In genomic region chrII:8259674-8260073, ce11 we compare ENCODE assay signal across 5 worm cellular contexts.
TF ChIP-seq lines count a peak whose summit lies in the region.

No protein-coding gene starts in this region.

TF ChIP-seq in whole organism, L1 larva, 84 proteins besides CTCF, POLR2A, EP300 and RAD21:
- TF ChIP-seq snu-23 (GFP tag; optimal IDR thresholded peaks at IDR 0.05; lab: Kevin White, UChicago) (peak; percentile 43), nhr-20 (tag; optimal IDR thresholded peaks at IDR 0.05; lab: Kevin White, UChicago) (peak; percentile 41), nhr-71 (tag; optimal IDR thresholded peaks at IDR 0.05; lab: Kevin White, UChicago) (peak; percentile 51), blmp-1 (tag; optimal IDR thresholded peaks at IDR 0.05; lab: Kevin White, UChicago) (peak; percentile 36), elt-3 (tag; optimal IDR thresholded peaks at IDR 0.05; lab: Kevin White, UChicago) (peak in 1 of 6 experiments; percentile 31), unc-130 (tag; optimal IDR thresholded peaks at IDR 0.05; lab: Kevin White, UChicago) (peak; percentile 20), lin-14 (GFP tag; optimal IDR thresholded peaks at IDR 0.05; lab: Kevin White, UChicago) (peak; percentile 54), lin-35 (GFP tag; optimal IDR thresholded peaks at IDR 0.05; lab: Kevin White, UChicago) (peak in 1 of 2 experiments; percentile 36), nhr-28 (tag; optimal IDR thresholded peaks at IDR 0.05; lab: Kevin White, UChicago) (no peak), lin-13 (GFP tag; optimal IDR thresholded peaks at IDR 0.05; lab: Kevin White, UChicago) (no peak), efl-1 (optimal IDR thresholded peaks at IDR 0.05; lab: Kevin White, UChicago) (no peak), efl-1 (GFP tag; optimal IDR thresholded peaks at IDR 0.05 in 1 of 2; lab: Kevin White, UChicago) (peak in 1 of 2 experiments; percentile 16), sptf-1 (tag; optimal IDR thresholded peaks at IDR 0.05; lab: Kevin White, UChicago) (no peak), nhr-85 (tag; lab: Kevin White, UChicago) (peak; percentile 94)

TF ChIP-seq in whole organism, L2 larva, 48 proteins besides CTCF, POLR2A, EP300 and RAD21:
- TF ChIP-seq sma-3 (GFP tag; optimal IDR thresholded peaks at IDR 0.05; lab: Kevin White, UChicago), result peak; percentile 88
- TF ChIP-seq egl-27 (tag; optimal IDR thresholded peaks at IDR 0.05; lab: Kevin White, UChicago), result no peak
- TF ChIP-seq sma-9 (GFP tag; optimal IDR thresholded peaks at IDR 0.05; lab: Kevin White, UChicago), result peak; percentile 66
- TF ChIP-seq sma-9 (tag; optimal IDR thresholded peaks at IDR 0.05; lab: Kevin White, UChicago), result no peak
- peak; percentile 23 for TF ChIP-seq crh-2 (tag; optimal IDR thresholded peaks at IDR 0.05; lab: Kevin White, UChicago)
- no peak for TF ChIP-seq unc-62 (GFP tag; optimal IDR thresholded peaks at IDR 0.05; lab: Kevin White, UChicago)
- TF ChIP-seq peb-1 (tag; optimal IDR thresholded peaks at IDR 0.05; lab: Kevin White, UChicago), result no peak
- no peak for TF ChIP-seq snpc-4 (tag; optimal IDR thresholded peaks at IDR 0.05; lab: Kevin White, UChicago)
- TF ChIP-seq nhr-129 (tag; optimal IDR thresholded peaks at IDR 0.05; lab: Kevin White, UChicago), result peak; percentile 12
- TF ChIP-seq lin-39 (tag; optimal IDR thresholded peaks at IDR 0.05; lab: Kevin White, UChicago), result no peak
- no peak for TF ChIP-seq C34F6.9 (tag; optimal IDR thresholded peaks at IDR 0.05; lab: Kevin White, UChicago)

TF ChIP-seq in whole organism, L3 larva, 47 proteins besides CTCF, POLR2A, EP300 and RAD21:
- TF ChIP-seq skn-1 (tag; optimal IDR thresholded peaks at IDR 0.05; lab: Kevin White, UChicago) (no peak), nhr-25 (tag; optimal IDR thresholded peaks at IDR 0.05; lab: Kevin White, UChicago) (peak; percentile 26), nhr-23 (tag; optimal IDR thresholded peaks at IDR 0.05; lab: Kevin White, UChicago) (peak; percentile 33)
TF ChIP-seq in whole organism, L3 larva: peak in this region for 2.

TF ChIP-seq in whole organism, L4 larva, 104 proteins besides CTCF, POLR2A, EP300 and RAD21:
- TF ChIP-seq mxl-3 (GFP tag; optimal IDR thresholded peaks at IDR 0.05; lab: Kevin White, UChicago), result peak; percentile 27
- TF ChIP-seq dmd-6 (GFP tag; IDR thresholded peaks at IDR 0.05; lab: Robert Waterston, UW), result peak; percentile 48
- TF ChIP-seq dmd-8 (GFP tag; IDR thresholded peaks at IDR 0.05; lab: Robert Waterston, UW), result no peak
- peak; percentile 50 for TF ChIP-seq hlh-11 (tag; optimal IDR thresholded peaks at IDR 0.05; lab: Kevin White, UChicago)
- 0 out of 2 replicates have a peak, but pooled peaks have one; percentile 15 for TF ChIP-seq tra-1 (GFP tag; IDR thresholded peaks at IDR 0.05; lab: Robert Waterston, UW)
- TF ChIP-seq nhr-25 (tag; optimal IDR thresholded peaks at IDR 0.05; lab: Kevin White, UChicago; ENCODE audit: borderline replicate concordance, insufficient read depth), result peak; percentile 2
- TF ChIP-seq hlh-30 (tag; optimal IDR thresholded peaks at IDR 0.05; lab: Kevin White, UChicago; ENCODE audit: insufficient read depth), result peak; percentile 70
- peak; percentile 12 for TF ChIP-seq nhr-28 (tag; optimal IDR thresholded peaks at IDR 0.05; lab: Kevin White, UChicago)
- TF ChIP-seq attf-4 (tag; optimal IDR thresholded peaks at IDR 0.05; lab: Kevin White, UChicago), result no peak
- peak in 1 of 2 experiments; percentile 7 for TF ChIP-seq unc-62 (GFP tag; optimal IDR thresholded peaks at IDR 0.05 in 1 of 2; lab: Kevin White, UChicago)
- no peak for TF ChIP-seq unc-62 (tag; optimal IDR thresholded peaks at IDR 0.05; lab: Kevin White, UChicago)

TF ChIP-seq in whole organism, young adult, 124 proteins besides CTCF, POLR2A, EP300 and RAD21:
- TF ChIP-seq pbrm-1 (GFP tag; IDR thresholded peaks at IDR 0.05; lab: Robert Waterston, UW) (no peak), C06A6.2 (GFP tag; conservative IDR thresholded peaks at IDR 0.05; lab: Robert Waterston, UW) (0 out of 2 replicates have a peak, but pooled peaks have one; percentile 17), ztf-26 (tag; optimal IDR thresholded peaks at IDR 0.05; lab: Kevin White, UChicago) (peak; percentile 66), lin-26 (GFP tag; IDR thresholded peaks at IDR 0.05; lab: Robert Waterston, UW) (peak; percentile 28; the same call in 1 of the 2 replicates), ztf-18 (tag; optimal IDR thresholded peaks at IDR 0.05; lab: Kevin White, UChicago) (no peak), hsf-1 (GFP tag; IDR thresholded peaks at IDR 0.05; lab: Robert Waterston, UW) (0 out of 2 replicates have a peak, but pooled peaks have one; percentile 53), somi-1 (GFP tag; optimal IDR thresholded peaks at IDR 0.05; lab: Kevin White, UChicago) (peak; percentile 52), egl-18 (GFP tag; IDR thresholded peaks at IDR 0.05; lab: Robert Waterston, UW) (no peak)
